Fruit fly (Drosophila melanogaster) whole organism, pupa: ENCODE results near the gene spz5.

ENCODE experiments used
- CG10348 ChIP-seq: fragments of 200-800 bp; sonication (Bioruptor generic); IDR thresholded peaks from 2 replicates; pipeline ENCODE4 v1.3.6; 2022; ENCODE audit warnings: missing biosample characterization, missing genetic modification characterization
- CG12605 ChIP-seq: fragments of 200-800 bp; sonication (Bioruptor generic); IDR thresholded peaks from 2 replicates; pipeline ENCODE4 v1.3.6; 2022; ENCODE audit warnings: missing biosample characterization, missing genetic modification characterization
- CG13204 ChIP-seq: fragments of 200-800 bp; sonication (Bioruptor generic); optimal IDR thresholded peaks from 2 replicates; lab custom pipeline; 2018; ENCODE audit warnings: missing biosample characterization, mild to moderate bottlenecking, missing genetic modification characterization, moderate library complexity
- CG14655 ChIP-seq: fragments of 200-800 bp; sonication (Bioruptor generic); optimal IDR thresholded peaks from 3 replicates; lab custom pipeline; 2017; ENCODE audit warnings: mild to moderate bottlenecking, missing biosample characterization, missing genetic modification reagents, missing genetic modification characterization
- CG15710 ChIP-seq: fragments of 200-800 bp; sonication (Bioruptor generic); optimal IDR thresholded peaks from 2 replicates; lab custom pipeline; 2018; ENCODE audit warnings: missing biosample characterization, mild to moderate bottlenecking, missing genetic modification characterization, moderate library complexity
- CG17806 ChIP-seq: fragments of 200-800 bp; sonication (Bioruptor generic); optimal IDR thresholded peaks from 2 replicates; lab custom pipeline; 2018; ENCODE audit warnings: missing biosample characterization, mild to moderate bottlenecking, missing genetic modification characterization, moderate library complexity
- CG32121 ChIP-seq: fragments of 200-800 bp; sonication (Bioruptor generic); IDR thresholded peaks from 2 replicates; pipeline ENCODE4 v1.3.6; 2022; ENCODE audit warnings: missing biosample characterization, missing genetic modification characterization
- CG34367 ChIP-seq: fragments of 200-800 bp; sonication (Bioruptor generic); optimal IDR thresholded peaks from 2 replicates; lab custom pipeline; 2018; ENCODE audit warnings: missing biosample characterization, mild to moderate bottlenecking, missing genetic modification characterization
- CG4496 ChIP-seq: fragments of 200-800 bp; sonication (Bioruptor generic); IDR thresholded peaks from 3 replicates; pipeline ENCODE4 v1.3.6; 2022; ENCODE audit warnings: missing biosample characterization, missing genetic modification characterization
- CG8159 ChIP-seq: fragments of 200-800 bp; sonication (Bioruptor generic); optimal IDR thresholded peaks from 3 replicates; lab custom pipeline; 2018; ENCODE audit warnings: missing biosample characterization, mild to moderate bottlenecking, missing genetic modification characterization, moderate library complexity
- CG8301 ChIP-seq: fragments of 200-800 bp; sonication (Bioruptor generic); optimal IDR thresholded peaks from 2 replicates; lab custom pipeline; 2018; ENCODE audit warnings: missing biosample characterization, mild to moderate bottlenecking, missing genetic modification characterization
- CG9948 ChIP-seq: fragments of 200-800 bp; sonication (Bioruptor generic); optimal IDR thresholded peaks from 2 replicates; lab custom pipeline; 2018; ENCODE audit warnings: missing biosample characterization, mild to moderate bottlenecking, missing genetic modification characterization, moderate library complexity
- D1 ChIP-seq: fragments of 200-800 bp; sonication (Bioruptor generic); optimal IDR thresholded peaks from 2 replicates; lab custom pipeline; 2018; ENCODE audit warnings: missing biosample characterization, mild to moderate bottlenecking, missing genetic modification characterization, moderate library complexity
- EcR ChIP-seq: fragments of 200-800 bp; sonication (Bioruptor generic); optimal IDR thresholded peaks from 3 replicates; lab custom pipeline; 2019; ENCODE audit warnings: missing biosample characterization, missing genetic modification characterization, mild to moderate bottlenecking, moderate library complexity, missing genetic modification reagents
- Ets98B ChIP-seq: fragments of 200-800 bp; sonication (Bioruptor generic); IDR thresholded peaks from 2 replicates; pipeline ENCODE4 v1.3.6; 2022; ENCODE audit warnings: missing biosample characterization, missing genetic modification characterization
- Pif1A ChIP-seq: fragments of 200-800 bp; sonication (Bioruptor generic); optimal IDR thresholded peaks from 3 replicates; lab custom pipeline; 2016; ENCODE audit warnings: missing biosample characterization, missing genetic modification characterization
- Pif1B ChIP-seq: fragments of 200-800 bp; sonication (Bioruptor generic); optimal IDR thresholded peaks from 3 replicates; lab custom pipeline; 2016; ENCODE audit warnings: missing biosample characterization, missing genetic modification characterization
- Snoo ChIP-seq: fragments of 200-800 bp; sonication (Bioruptor generic); optimal IDR thresholded peaks from 3 replicates; lab custom pipeline; 2017; ENCODE audit warnings: missing biosample characterization, mild to moderate bottlenecking, missing genetic modification characterization, inconsistent platforms
- fd96Ca ChIP-seq: fragments of 200-800 bp; sonication (Bioruptor generic); IDR thresholded peaks from 3 replicates; pipeline ENCODE4 v1.3.6; 2022; ENCODE audit warnings: missing biosample characterization, missing genetic modification characterization
- gl ChIP-seq: fragments of 200-800 bp; sonication (Bioruptor generic); optimal IDR thresholded peaks from 2 replicates; lab custom pipeline; 2018; ENCODE audit warnings: missing biosample characterization, mild to moderate bottlenecking, missing genetic modification characterization
- rn ChIP-seq: fragments of 200-800 bp; sonication (Bioruptor generic); IDR thresholded peaks from 2 replicates; pipeline ENCODE4 v1.3.6; 2022; ENCODE audit warnings: missing biosample characterization, missing genetic modification characterization

spz5 gene

dm6 chr3L:2896371-2896958, 4.5 kb upstream of the spz5 start:
- TF ChIP-seq Pif1A (GFP tag; lab: Kevin White, UChicago): no peak
- TF ChIP-seq CG15710 (tag; lab: Kevin White, UChicago): no peak
- TF ChIP-seq CG9948 (tag; lab: Kevin White, UChicago): no peak
- TF ChIP-seq gl (tag; lab: Kevin White, UChicago): no peak
- TF ChIP-seq CG8159 (tag; lab: Kevin White, UChicago): no peak
- TF ChIP-seq EcR (GFP tag; lab: Kevin White, UChicago): no peak
- TF ChIP-seq CG4496: no peak
- no peak for TF ChIP-seq fd96Ca (GFP tag; lab: Robert Waterston, UW)
- no peak for TF ChIP-seq CG17806 (tag; lab: Kevin White, UChicago)
- no peak for TF ChIP-seq rn (GFP tag; lab: Robert Waterston, UW)
- TF ChIP-seq CG12605: no peak
- TF ChIP-seq CG34367: no peak
- no peak for TF ChIP-seq D1 (tag; lab: Kevin White, UChicago)
- TF ChIP-seq CG8301 (tag; lab: Kevin White, UChicago): no peak

- TF ChIP-seq Ets98B (GFP tag; lab: Robert Waterston, UW) (peak; percentile 18), CG13204 (GFP tag; lab: Kevin White, UChicago) (no peak), gl (tag; lab: Kevin White, UChicago) (no peak), CG9948 (tag; lab: Kevin White, UChicago) (no peak)
These were observed 2.8 kb upstream of the spz5 start, which contains the start of gene Shab for dm6 chr3L:2894750-2895149. TSS of gene Shab (plus strand) at chr3L:2895017.

DNA sequence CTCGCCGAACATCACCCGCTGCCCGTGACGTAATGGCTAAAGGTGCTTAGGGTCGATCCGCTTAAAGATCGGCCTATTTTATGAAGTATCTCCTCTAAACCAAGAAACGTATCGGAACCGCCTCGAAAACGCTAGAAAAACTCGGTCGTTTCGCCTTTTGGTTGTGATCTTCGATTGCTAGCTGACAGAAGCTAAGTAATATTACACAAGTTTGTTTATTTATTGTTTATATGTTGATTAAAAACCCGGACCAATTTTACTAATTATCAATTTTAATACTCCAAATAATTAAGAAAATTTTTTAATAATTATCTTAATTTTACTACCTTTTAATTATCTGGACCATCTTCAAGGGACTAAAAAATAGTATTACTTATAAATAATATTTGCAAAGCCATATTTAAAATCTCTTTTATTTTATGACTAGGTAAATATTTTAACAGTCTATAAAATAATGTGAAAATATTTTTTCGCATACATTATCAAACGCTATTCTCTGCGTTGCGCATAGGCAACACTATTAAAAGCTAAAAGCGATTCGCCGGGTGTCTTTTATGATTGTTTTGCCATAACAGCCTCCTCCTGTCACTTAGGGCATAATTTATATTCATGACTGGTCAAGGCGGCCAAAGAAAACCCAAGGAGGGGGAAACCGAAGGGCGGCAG, 2.0 kb upstream of the spz5 start:
- no peak for TF ChIP-seq CG8159 (tag; lab: Kevin White, UChicago)
- no peak for TF ChIP-seq CG10348 (GFP tag; lab: Robert Waterston, UW)
- no peak for TF ChIP-seq Pif1A (GFP tag; lab: Kevin White, UChicago)
- TF ChIP-seq CG13204 (GFP tag; lab: Kevin White, UChicago): no peak
- no peak for TF ChIP-seq fd96Ca (GFP tag; lab: Robert Waterston, UW)
- TF ChIP-seq EcR (GFP tag; lab: Kevin White, UChicago): no peak
- no peak for TF ChIP-seq D1 (tag; lab: Kevin White, UChicago)
- TF ChIP-seq CG32121 (GFP tag; lab: Robert Waterston, UW): no peak

dm6 chr3L:2888150-2888549, 3.8 kb downstream of the spz5 start:
- no peak for TF ChIP-seq fd96Ca (GFP tag; lab: Robert Waterston, UW)
- TF ChIP-seq Pif1A (GFP tag; lab: Kevin White, UChicago): no peak
- TF ChIP-seq gl (tag; lab: Kevin White, UChicago): no peak
- TF ChIP-seq Ets98B (GFP tag; lab: Robert Waterston, UW): no peak
- TF ChIP-seq CG12605: no peak
- TF ChIP-seq CG34367: no peak
- TF ChIP-seq EcR (GFP tag; lab: Kevin White, UChicago): no peak
- no peak for TF ChIP-seq CG17806 (tag; lab: Kevin White, UChicago)
- TF ChIP-seq CG14655 (GFP tag; lab: Kevin White, UChicago): no peak
- no peak for TF ChIP-seq Snoo
- no peak for TF ChIP-seq CG13204 (GFP tag; lab: Kevin White, UChicago)
- no peak for TF ChIP-seq CG32121 (GFP tag; lab: Robert Waterston, UW)
- no peak for TF ChIP-seq CG8159 (tag; lab: Kevin White, UChicago)
- TF ChIP-seq rn (GFP tag; lab: Robert Waterston, UW): no peak
- TF ChIP-seq D1 (tag; lab: Kevin White, UChicago): no peak
- no peak for TF ChIP-seq CG4496
- no peak for TF ChIP-seq CG10348 (GFP tag; lab: Robert Waterston, UW)

dm6 chr3L:2887399-2887798, 4.6 kb downstream of the spz5 start:
- TF ChIP-seq CG8159 (tag; lab: Kevin White, UChicago) (no peak), CG15710 (tag; lab: Kevin White, UChicago) (no peak), CG32121 (GFP tag; lab: Robert Waterston, UW) (no peak), CG34367 (no peak), Snoo (no peak), gl (tag; lab: Kevin White, UChicago) (no peak), fd96Ca (GFP tag; lab: Robert Waterston, UW) (no peak), CG14655 (GFP tag; lab: Kevin White, UChicago) (no peak), CG12605 (no peak), EcR (GFP tag; lab: Kevin White, UChicago) (no peak), D1 (tag; lab: Kevin White, UChicago) (no peak), CG17806 (tag; lab: Kevin White, UChicago) (no peak), CG8301 (tag; lab: Kevin White, UChicago) (no peak), Ets98B (GFP tag; lab: Robert Waterston, UW) (no peak)

- TF ChIP-seq Ets98B (GFP tag; lab: Robert Waterston, UW): no peak
- TF ChIP-seq CG34367: no peak
- no peak for TF ChIP-seq CG8159 (tag; lab: Kevin White, UChicago)
- no peak for TF ChIP-seq rn (GFP tag; lab: Robert Waterston, UW)
- TF ChIP-seq EcR (GFP tag; lab: Kevin White, UChicago): no peak
- TF ChIP-seq gl (tag; lab: Kevin White, UChicago): no peak
- no peak for TF ChIP-seq CG9948 (tag; lab: Kevin White, UChicago)
- TF ChIP-seq CG13204 (GFP tag; lab: Kevin White, UChicago): no peak
- TF ChIP-seq Pif1A (GFP tag; lab: Kevin White, UChicago): no peak
- TF ChIP-seq Pif1B (GFP tag; lab: Kevin White, UChicago): no peak
- TF ChIP-seq CG15710 (tag; lab: Kevin White, UChicago): no peak
- TF ChIP-seq CG4496: no peak
- no peak for TF ChIP-seq CG10348 (GFP tag; lab: Robert Waterston, UW)
- TF ChIP-seq fd96Ca (GFP tag; lab: Robert Waterston, UW): no peak
- TF ChIP-seq CG17806 (tag; lab: Kevin White, UChicago): no peak
- TF ChIP-seq CG8301 (tag; lab: Kevin White, UChicago): no peak
- TF ChIP-seq CG14655 (GFP tag; lab: Kevin White, UChicago): no peak
- TF ChIP-seq Snoo: no peak
- no peak for TF ChIP-seq CG32121 (GFP tag; lab: Robert Waterston, UW)
These were observed 6.4 kb downstream of the spz5 start for dm6 chr3L:2885568-2885967.
